Worm (Caenorhabditis elegans) whole organism, L4 larva: ENCODE results near the gene spat-1.
A peak's percentile ranks its signal among the peaks of the same experiment; 100 is the strongest.
"Not testable (repeated sequence)": the region's sequence is repeated elsewhere in the genome, so short reads cannot be mapped to it uniquely, and the experiment has no call there.

Experiments
- F10B5.3 ChIP-seq: sonication (generic microtip); optimal IDR thresholded peaks from 2 replicates; lab custom pipeline; 2016; ENCODE audit warnings: mild to moderate bottlenecking, missing genetic modification characterization, missing compliant biosample characterization
- F44E2.7 ChIP-seq: fragments of 200-800 bp; sonication (Bioruptor generic); IDR thresholded peaks from 2 replicates; pipeline ENCODE4 v2.1.2; 2022; ENCODE audit warnings: missing genetic modification characterization, missing compliant biosample characterization
- F49E8.2 ChIP-seq: sonication (generic microtip); optimal IDR thresholded peaks from 2 replicates; lab custom pipeline; 2016; ENCODE audit warnings: missing compliant biosample characterization, mild to moderate bottlenecking, missing genetic modification characterization, borderline replicate concordance
- Y105C5A.15 ChIP-seq: fragments of 200-800 bp; sonication (Bioruptor generic); IDR thresholded peaks from 2 replicates; pipeline ENCODE4 v1.3.6; 2022; ENCODE audit warnings: missing genetic modification characterization, missing compliant biosample characterization
- Y48G9A.11 ChIP-seq: fragments of 200-800 bp; sonication (Bioruptor generic); IDR thresholded peaks from 2 replicates; pipeline ENCODE4 v1.3.6; 2022; ENCODE audit warnings: missing genetic modification reagents, missing genetic modification characterization, missing compliant biosample characterization
- Y5F2A.4 ChIP-seq: fragments of 200-800 bp; sonication (Bioruptor generic); optimal IDR thresholded peaks from 2 replicates; lab custom pipeline; 2018; ENCODE audit warnings: mild to moderate bottlenecking, missing genetic modification characterization, missing compliant biosample characterization
- Y75B8A.6 ChIP-seq: fragments of 200-800 bp; sonication (Bioruptor generic); IDR thresholded peaks from 2 replicates; pipeline ENCODE4 v1.3.6; 2022; ENCODE audit warnings: missing genetic modification reagents, missing genetic modification characterization, missing compliant biosample characterization
- ZK337.2 ChIP-seq: fragments of 200-800 bp; sonication (Bioruptor generic); IDR thresholded peaks from 2 replicates; pipeline ENCODE4 v1.3.6; 2022; ENCODE audit warnings: missing genetic modification reagents, missing genetic modification characterization, missing compliant biosample characterization
- arid-1 ChIP-seq: fragments of 200-800 bp; sonication (Bioruptor generic); conservative IDR thresholded peaks from 2 replicates; pipeline ENCODE4 v1.3.6; 2022; ENCODE audit warnings: missing genetic modification reagents, missing genetic modification characterization, missing compliant biosample characterization
- ceh-20 ChIP-seq: fragments of 200-800 bp; sonication (Bioruptor generic); IDR thresholded peaks from 2 replicates; pipeline ENCODE4 v1.3.6; 2022; ENCODE audit warnings: missing genetic modification reagents, missing genetic modification characterization, missing compliant biosample characterization
- ceh-44 ChIP-seq: fragments of 200-800 bp; sonication (Bioruptor generic); IDR thresholded peaks from 2 replicates; pipeline ENCODE4 v1.3.6; 2022; ENCODE audit warnings: missing genetic modification reagents, missing genetic modification characterization, missing compliant biosample characterization
- ctbp-1 ChIP-seq: fragments of 200-800 bp; sonication (Bioruptor generic); IDR thresholded peaks from 2 replicates; pipeline ENCODE4 v1.3.6; 2022; ENCODE audit warnings: missing genetic modification reagents, missing genetic modification characterization, missing compliant biosample characterization
- daf-16 ChIP-seq, 3 experiments: sonication (generic microtip); optimal IDR thresholded peaks; 2 replicates each; lab custom pipeline; 2016 to 2017; ENCODE audit warnings: missing genetic modification characterization in 3 of 3, missing genetic modification reagents in 3 of 3, mild to moderate bottlenecking in 2 of 3, missing compliant biosample characterization in 2 of 3, missing biosample characterization in 1 of 3, moderate library complexity in 1 of 3
- daf-19 ChIP-seq: fragments of 200-800 bp; sonication (Bioruptor generic); conservative IDR thresholded peaks from 2 replicates; pipeline ENCODE4 v1.3.6; 2022; ENCODE audit warnings: missing genetic modification characterization, missing compliant biosample characterization
- dmd-6 ChIP-seq: fragments of 200-800 bp; sonication (Bioruptor generic); IDR thresholded peaks from 2 replicates; pipeline ENCODE4 v1.3.6; 2022; ENCODE audit warnings: missing genetic modification reagents, missing genetic modification characterization, missing compliant biosample characterization
- dmd-8 ChIP-seq: fragments of 200-800 bp; sonication (Bioruptor generic); IDR thresholded peaks from 2 replicates; pipeline ENCODE4 v1.3.6; 2022; ENCODE audit warnings: missing genetic modification characterization, missing compliant biosample characterization
- dmd-9 ChIP-seq: fragments of 200-800 bp; sonication (Bioruptor generic); IDR thresholded peaks from 2 replicates; pipeline ENCODE4 v1.3.6; 2022; ENCODE audit warnings: missing genetic modification reagents, missing genetic modification characterization, missing compliant biosample characterization
- dpl-1 ChIP-seq: fragments of 150-350 bp; optimal IDR thresholded peaks from 2 replicates; lab custom pipeline; 2014; ENCODE audit warnings: missing biosample characterization, missing genetic modification reagents, missing genetic modification characterization
- dve-1 ChIP-seq: sonication (generic microtip); optimal IDR thresholded peaks from 2 replicates; lab custom pipeline; 2017; ENCODE audit warnings: antibody characterized with exemption, mild to moderate bottlenecking, missing genetic modification characterization, missing compliant biosample characterization; ENCODE audit not compliant: insufficient read depth
- fkh-10 ChIP-seq: fragments of 150-350 bp; optimal IDR thresholded peaks from 2 replicates; lab custom pipeline; 2014; ENCODE audit warnings: missing biosample characterization, missing genetic modification reagents, missing genetic modification characterization
- gei-8 ChIP-seq: fragments of 200-800 bp; sonication (Bioruptor generic); optimal IDR thresholded peaks from 2 replicates; lab custom pipeline; 2018; ENCODE audit warnings: mild to moderate bottlenecking, missing genetic modification characterization, missing compliant biosample characterization
- jun-1 ChIP-seq: fragments of 150-350 bp; optimal IDR thresholded peaks from 2 replicates; lab custom pipeline; 2014; ENCODE audit warnings: missing biosample characterization, missing genetic modification reagents, missing genetic modification characterization
- lin-13 ChIP-seq: fragments of 150-350 bp; optimal IDR thresholded peaks from 2 replicates; lab custom pipeline; 2014; ENCODE audit warnings: missing biosample characterization, missing genetic modification reagents, missing genetic modification characterization
- lin-29 ChIP-seq: fragments of 200-800 bp; sonication (Bioruptor generic); IDR thresholded peaks from 2 replicates; pipeline ENCODE4 v1.3.6; 2022; ENCODE audit warnings: missing genetic modification reagents, missing genetic modification characterization, missing compliant biosample characterization
- lin-38 ChIP-seq: fragments of 200-800 bp; sonication (Bioruptor generic); IDR thresholded peaks from 2 replicates; pipeline ENCODE4 v1.3.6; 2022; ENCODE audit warnings: missing genetic modification reagents, missing genetic modification characterization, missing compliant biosample characterization
- lir-3 ChIP-seq: sonication (generic microtip); optimal IDR thresholded peaks from 2 replicates; lab custom pipeline; 2016; ENCODE audit warnings: mild to moderate bottlenecking, missing genetic modification characterization, missing compliant biosample characterization
- lsy-2 ChIP-seq, 2 experiments: fragments of 150-350 bp in 1 of 2; sonication (generic microtip) in 1 of 2; optimal IDR thresholded peaks; 2 replicates each; lab custom pipeline; 2014 to 2017; ENCODE audit warnings: missing biosample characterization in 2 of 2, missing genetic modification characterization in 2 of 2
- madf-5 ChIP-seq, 2 experiments: fragments of 200-800 bp; sonication (Bioruptor generic); IDR thresholded peaks; 2 replicates each; pipeline ENCODE4 v1.3.6; 2022; ENCODE audit warnings: missing compliant biosample characterization in 2 of 2, missing genetic modification characterization in 2 of 2
- madf-9 ChIP-seq: fragments of 200-800 bp; sonication (Bioruptor generic); conservative IDR thresholded peaks from 2 replicates; pipeline ENCODE4 v1.3.6; 2022; ENCODE audit warnings: missing genetic modification reagents, missing genetic modification characterization, missing compliant biosample characterization
- mdl-1 ChIP-seq, 2 experiments: fragments of 150-350 bp in 1 of 2; sonication (generic microtip) in 1 of 2; optimal IDR thresholded peaks; 2 replicates each; lab custom pipeline; 2014 to 2017; ENCODE audit warnings: missing biosample characterization in 2 of 2, missing genetic modification characterization in 2 of 2
- mdt-29 ChIP-seq: fragments of 200-800 bp; sonication (Bioruptor generic); IDR thresholded peaks from 2 replicates; pipeline ENCODE4 v1.3.6; 2022; ENCODE audit warnings: missing genetic modification reagents, missing genetic modification characterization, missing compliant biosample characterization
- mep-1 ChIP-seq: fragments of 150-350 bp; sonication (generic microtip); optimal IDR thresholded peaks from 3 replicates; lab custom pipeline; 2014; ENCODE audit warnings: missing biosample characterization, missing genetic modification characterization
- mxl-2 ChIP-seq: fragments of 200-800 bp; sonication (Bioruptor generic); conservative IDR thresholded peaks from 2 replicates; pipeline ENCODE4 v1.3.6; 2022; ENCODE audit warnings: missing genetic modification reagents, missing genetic modification characterization, missing compliant biosample characterization
- nhr-237 ChIP-seq: sonication (generic microtip); optimal IDR thresholded peaks from 2 replicates; lab custom pipeline; 2017; ENCODE audit warnings: missing biosample characterization, missing genetic modification characterization
- nhr-48 ChIP-seq: sonication (generic microtip); optimal IDR thresholded peaks from 2 replicates; lab custom pipeline; 2016; ENCODE audit warnings: mild to moderate bottlenecking, missing genetic modification characterization, missing compliant biosample characterization
- nhr-77 ChIP-seq: fragments of 150-350 bp; optimal IDR thresholded peaks from 2 replicates; lab custom pipeline; 2014; ENCODE audit warnings: missing biosample characterization, missing genetic modification characterization
- pha-4 ChIP-seq, 2 experiments: fragments of 150-350 bp in 1 of 2; fragments of 200-800 bp in 1 of 2; sonication (Bioruptor generic) in 1 of 2; IDR thresholded peaks in 1 of 2; optimal IDR thresholded peaks in 1 of 2; 2 replicates each; pipeline versions ENCODE4 v1.3.6 to Lab custom; 2014 to 2022; ENCODE audit warnings: missing genetic modification characterization in 2 of 2, missing genetic modification reagents in 2 of 2, missing biosample characterization in 1 of 2, missing compliant biosample characterization in 1 of 2
- saeg-2 ChIP-seq: fragments of 200-800 bp; sonication (Bioruptor generic); IDR thresholded peaks from 2 replicates; pipeline ENCODE4 v1.3.6; 2022; ENCODE audit warnings: missing genetic modification reagents, missing genetic modification characterization, missing compliant biosample characterization
- set-16 ChIP-seq: fragments of 200-800 bp; sonication (Bioruptor generic); IDR thresholded peaks from 2 replicates; pipeline ENCODE4 v1.3.6; 2022; ENCODE audit warnings: missing genetic modification reagents, missing genetic modification characterization, missing compliant biosample characterization
- snpc-1.2 ChIP-seq: fragments of 200-800 bp; sonication (Bioruptor generic); IDR thresholded peaks from 2 replicates; pipeline ENCODE4 v1.3.6; 2022; ENCODE audit warnings: missing genetic modification reagents, missing genetic modification characterization, missing compliant biosample characterization
- snpc-4 ChIP-seq: fragments of 150-350 bp; optimal IDR thresholded peaks from 2 replicates; lab custom pipeline; 2014; ENCODE audit warnings: missing biosample characterization, missing genetic modification characterization
- spr-1 ChIP-seq: sonication (generic microtip); optimal IDR thresholded peaks from 2 replicates; lab custom pipeline; 2016; ENCODE audit warnings: mild to moderate bottlenecking, missing genetic modification characterization, missing compliant biosample characterization
- spr-3 ChIP-seq: fragments of 200-800 bp; sonication (Bioruptor generic); optimal IDR thresholded peaks from 2 replicates; lab custom pipeline; 2018; ENCODE audit warnings: mild to moderate bottlenecking, missing genetic modification characterization, missing compliant biosample characterization
- tra-1 ChIP-seq: fragments of 200-800 bp; sonication (Bioruptor generic); IDR thresholded peaks from 2 replicates; pipeline ENCODE4 v1.3.6; 2022; ENCODE audit warnings: missing genetic modification reagents, missing genetic modification characterization, missing compliant biosample characterization
- zfp-2 ChIP-seq: sonication (generic microtip); optimal IDR thresholded peaks from 2 replicates; lab custom pipeline; 2016; ENCODE audit warnings: mild to moderate bottlenecking, missing genetic modification characterization, missing compliant biosample characterization
- zfp-3 ChIP-seq: fragments of 200-800 bp; sonication (Bioruptor generic); conservative IDR thresholded peaks from 2 replicates; pipeline ENCODE4 v1.3.6; 2022; ENCODE audit warnings: missing genetic modification reagents, missing genetic modification characterization, missing compliant biosample characterization

The spat-1 gene

ce11 chrII:14561549-14562115, 33.1 kb downstream of the spat-1 start, which contains the start of gene mog-4 (continued):
- peak; percentile 94 for TF ChIP-seq mxl-2 (GFP tag; lab: Robert Waterston, UW)
- peak; percentile 70 to 92 for TF ChIP-seq daf-16 (GFP tag; optimal IDR thresholded peaks at IDR 0.05; lab: Kevin White, UChicago)
- peak; percentile 76 for TF ChIP-seq daf-16 (tag; optimal IDR thresholded peaks at IDR 0.05; lab: Kevin White, UChicago)
- TF ChIP-seq lin-13 (GFP tag; lab: Kevin White, UChicago), result peak; percentile 62
- TF ChIP-seq nhr-237, result peak; percentile 54
- peak; percentile 99 for TF ChIP-seq ctbp-1
- TF ChIP-seq mdl-1 (tag; optimal IDR thresholded peaks at IDR 0.05; lab: Kevin White, UChicago), result peak in 1 of 2 experiments; percentile 83
- TF ChIP-seq ceh-44, result peak; percentile 99
- TF ChIP-seq mep-1 (tag; lab: Kevin White, UChicago), result peak; percentile 90
- peak; percentile 100 for TF ChIP-seq Y75B8A.6 (GFP tag; lab: Robert Waterston, UW)
- TF ChIP-seq lin-29, result peak; percentile 98
- peak; percentile 97 to 99 for TF ChIP-seq lsy-2 (tag; optimal IDR thresholded peaks at IDR 0.05; lab: Kevin White, UChicago)
- TF ChIP-seq lir-3 (tag; lab: Kevin White, UChicago), result peak; percentile 61
- TF ChIP-seq pha-4 (GFP tag; IDR thresholded peaks at IDR 0.05; lab: Robert Waterston, UW), result peak; percentile 99
- not testable (repeated sequence) for TF ChIP-seq pha-4 (tag; optimal IDR thresholded peaks at IDR 0.05; lab: Kevin White, UChicago)
- peak; percentile 74 for TF ChIP-seq F10B5.3
- TF ChIP-seq spr-3 (GFP tag; lab: Kevin White, UChicago), result peak; percentile 84
- TF ChIP-seq mdt-29 (GFP tag; lab: Robert Waterston, UW), result peak; percentile 99
- peak; percentile 100 for TF ChIP-seq zfp-3
- TF ChIP-seq dmd-9, result peak; percentile 100
- TF ChIP-seq fkh-10 (GFP tag; lab: Kevin White, UChicago), result peak; percentile 75
- peak; percentile 98 for TF ChIP-seq lin-38
- TF ChIP-seq ZK337.2 (GFP tag; lab: Robert Waterston, UW), result peak; percentile 100
- TF ChIP-seq Y105C5A.15 (GFP tag; lab: Robert Waterston, UW), result peak; percentile 89
- peak; percentile 79 for TF ChIP-seq dpl-1 (GFP tag; lab: Kevin White, UChicago)
- TF ChIP-seq snpc-4 (tag; lab: Kevin White, UChicago), result peak; percentile 32
- TF ChIP-seq arid-1 (GFP tag; lab: Robert Waterston, UW), result peak; percentile 98
- peak; percentile 100 for TF ChIP-seq dmd-6
- TF ChIP-seq gei-8 (GFP tag; lab: Kevin White, UChicago), result peak; percentile 41
- TF ChIP-seq dmd-8 (GFP tag; lab: Robert Waterston, UW), result peak; percentile 83
- peak; percentile 98 for TF ChIP-seq daf-19 (GFP tag; lab: Robert Waterston, UW)
- TF ChIP-seq Y5F2A.4 (GFP tag; lab: Kevin White, UChicago), result peak; percentile 64
- TF ChIP-seq set-16 (GFP tag; lab: Robert Waterston, UW), result peak; percentile 9; the same call in 1 of the 2 replicates
- TF ChIP-seq spr-1, result peak; percentile 93
- peak; percentile 87 for TF ChIP-seq zfp-2 (tag; lab: Kevin White, UChicago)
- TF ChIP-seq ceh-20, result peak; percentile 100
- peak; percentile 84 for TF ChIP-seq F49E8.2 (tag; lab: Kevin White, UChicago)
- peak; percentile 87 for TF ChIP-seq nhr-48
- TF ChIP-seq dve-1 (tag; lab: Kevin White, UChicago), result peak; percentile 94
- TF ChIP-seq madf-5 (GFP tag; IDR thresholded peaks at IDR 0.05; lab: Robert Waterston, UW), result peak; percentile 99 to 100
- peak; percentile 98 for TF ChIP-seq saeg-2 (GFP tag; lab: Robert Waterston, UW)
- TF ChIP-seq Y48G9A.11 (GFP tag; lab: Robert Waterston, UW), result peak; percentile 98
- peak; percentile 40 for TF ChIP-seq jun-1 (tag; lab: Kevin White, UChicago)
- peak; percentile 100 for TF ChIP-seq tra-1 (GFP tag; lab: Robert Waterston, UW)
- peak; percentile 91 for TF ChIP-seq snpc-1.2 (GFP tag; lab: Robert Waterston, UW)
- TF ChIP-seq F44E2.7 (GFP tag; lab: Robert Waterston, UW), result peak; percentile 77; the same call in 1 of the 2 replicates
- TF ChIP-seq nhr-77 (tag; lab: Kevin White, UChicago), result peak; percentile 99
- peak; percentile 100 for TF ChIP-seq madf-9 (GFP tag; lab: Robert Waterston, UW)
- TF ChIP-seq, all 104 proteins: peak for 78; not testable (repeated sequence) for 26
